Worm (Caenorhabditis elegans) whole organism, late embryonic: ENCODE results near the gene cfz-2.

Experiments used
- C08G9.2 ChIP-seq: sonication (generic microtip); optimal IDR thresholded peaks from 2 replicates; lab custom pipeline; 2016; ENCODE audit warnings: mild to moderate bottlenecking, missing genetic modification characterization, moderate library complexity, missing compliant biosample characterization
- F13H6.1 ChIP-seq: sonication (generic microtip); optimal IDR thresholded peaks from 2 replicates; lab custom pipeline; 2016; ENCODE audit warnings: missing genetic modification characterization, missing compliant biosample characterization
- K02D7.2 ChIP-seq: sonication (generic microtip); optimal IDR thresholded peaks from 2 replicates; lab custom pipeline; 2017; ENCODE audit warnings: mild to moderate bottlenecking, missing genetic modification characterization, missing compliant biosample characterization
- ahr-1 ChIP-seq: sonication (generic microtip); optimal IDR thresholded peaks from 2 replicates; lab custom pipeline; 2016; ENCODE audit warnings: missing genetic modification characterization, missing compliant biosample characterization
- ama-1 ChIP-seq: fragments of 150-350 bp; optimal IDR thresholded peaks from 2 replicates; lab custom pipeline; 2014
- ceh-18 ChIP-seq: sonication (generic microtip); optimal IDR thresholded peaks from 2 replicates; lab custom pipeline; 2016; ENCODE audit warnings: missing genetic modification characterization, missing compliant biosample characterization
- ceh-19 ChIP-seq: fragments of 200-800 bp; sonication (Bioruptor generic); optimal IDR thresholded peaks from 2 replicates; lab custom pipeline; 2018; ENCODE audit warnings: mild to moderate bottlenecking, missing genetic modification characterization, missing compliant biosample characterization
- ceh-30 ChIP-seq: fragments of 150-350 bp; optimal IDR thresholded peaks from 2 replicates; lab custom pipeline; 2014; ENCODE audit warnings: missing biosample characterization, missing genetic modification characterization
- ceh-31 ChIP-seq: sonication (generic microtip); optimal IDR thresholded peaks from 2 replicates; lab custom pipeline; 2016; ENCODE audit warnings: missing genetic modification characterization, missing compliant biosample characterization
- ceh-48 ChIP-seq: sonication (generic microtip); optimal IDR thresholded peaks from 2 replicates; lab custom pipeline; 2016; ENCODE audit warnings: missing genetic modification characterization, inconsistent platforms, missing compliant biosample characterization
- ceh-9 ChIP-seq: sonication (generic microtip); optimal IDR thresholded peaks from 2 replicates; lab custom pipeline; 2016; ENCODE audit warnings: mild to moderate bottlenecking, missing genetic modification characterization, inconsistent platforms, missing compliant biosample characterization
- che-1 ChIP-seq: sonication (generic microtip); optimal IDR thresholded peaks from 2 replicates; lab custom pipeline; 2016; ENCODE audit warnings: mild to moderate bottlenecking, missing genetic modification characterization, missing compliant biosample characterization
- dmd-4 ChIP-seq: sonication (generic microtip); optimal IDR thresholded peaks from 2 replicates; lab custom pipeline; 2016; ENCODE audit warnings: borderline replicate concordance, missing genetic modification characterization, missing compliant biosample characterization
- dve-1 ChIP-seq: sonication (generic microtip); optimal IDR thresholded peaks from 2 replicates; lab custom pipeline; 2017; ENCODE audit warnings: antibody characterized with exemption, mild to moderate bottlenecking, missing genetic modification characterization, missing compliant biosample characterization
- ets-4 ChIP-seq: sonication (generic microtip); optimal IDR thresholded peaks from 2 replicates; lab custom pipeline; 2016; ENCODE audit warnings: missing genetic modification characterization, missing compliant biosample characterization
- fax-1 ChIP-seq: sonication (generic microtip); optimal IDR thresholded peaks from 2 replicates; lab custom pipeline; 2016; ENCODE audit warnings: missing genotype, missing genetic modification characterization, missing compliant biosample characterization
- fkh-10 ChIP-seq: fragments of 150-350 bp; optimal IDR thresholded peaks from 2 replicates; lab custom pipeline; 2014; ENCODE audit warnings: missing biosample characterization, missing genetic modification reagents, missing genetic modification characterization
- fkh-6 ChIP-seq: sonication (generic microtip); optimal IDR thresholded peaks from 2 replicates; lab custom pipeline; 2016; ENCODE audit warnings: missing genetic modification characterization, missing compliant biosample characterization
- hlh-15 ChIP-seq: sonication (generic microtip); optimal IDR thresholded peaks from 2 replicates; lab custom pipeline; 2016; ENCODE audit warnings: missing genetic modification characterization, missing compliant biosample characterization
- hlh-8 ChIP-seq: sonication (generic microtip); optimal IDR thresholded peaks from 2 replicates; lab custom pipeline; 2016; ENCODE audit warnings: missing genotype, missing genetic modification characterization, missing compliant biosample characterization
- lim-6 ChIP-seq: sonication (generic microtip); optimal IDR thresholded peaks from 2 replicates; lab custom pipeline; 2016; ENCODE audit warnings: missing genetic modification characterization, missing compliant biosample characterization
- mec-3 ChIP-seq: sonication (generic microtip); optimal IDR thresholded peaks from 2 replicates; lab custom pipeline; 2016; ENCODE audit warnings: borderline replicate concordance, missing genetic modification characterization, missing compliant biosample characterization
- nfya-1 ChIP-seq: sonication (generic microtip); optimal IDR thresholded peaks from 2 replicates; lab custom pipeline; 2017; ENCODE audit warnings: missing genetic modification characterization, mild to moderate bottlenecking, missing compliant biosample characterization, antibody characterized with exemption, moderate library complexity
- nhr-11 ChIP-seq: fragments of 150-350 bp; optimal IDR thresholded peaks from 2 replicates; lab custom pipeline; 2014; ENCODE audit warnings: missing biosample characterization, missing genetic modification characterization
- pat-9 ChIP-seq: fragments of 200-800 bp; sonication (Bioruptor generic); optimal IDR thresholded peaks from 2 replicates; lab custom pipeline; 2018; ENCODE audit warnings: mild to moderate bottlenecking, missing genetic modification characterization, moderate library complexity, missing compliant biosample characterization
- pha-4 ChIP-seq: fragments of 150-350 bp; optimal IDR thresholded peaks from 2 replicates; lab custom pipeline; 2018; ENCODE audit warnings: missing biosample characterization, missing genetic modification reagents, missing genetic modification characterization
- pqm-1 ChIP-seq: sonication (generic microtip); optimal IDR thresholded peaks from 2 replicates; lab custom pipeline; 2016; ENCODE audit warnings: missing genetic modification characterization, missing compliant biosample characterization
- pros-1 ChIP-seq: fragments of 150-350 bp; optimal IDR thresholded peaks from 2 replicates; lab custom pipeline; 2014; ENCODE audit warnings: missing biosample characterization, missing genetic modification reagents, missing genetic modification characterization
- sdc-2 ChIP-seq: sonication (generic microtip); optimal IDR thresholded peaks from 2 replicates; lab custom pipeline; 2016; ENCODE audit warnings: missing genotype, missing genetic modification characterization, missing compliant biosample characterization
- sox-2 ChIP-seq: fragments of 200-800 bp; sonication (Bioruptor generic); IDR thresholded peaks from 2 replicates; pipeline ENCODE4 v1.3.6; 2022; ENCODE audit warnings: missing genetic modification reagents, missing genetic modification characterization, missing compliant biosample characterization
- syd-9 ChIP-seq: sonication (generic microtip); optimal IDR thresholded peaks from 2 replicates; lab custom pipeline; 2016; ENCODE audit warnings: mild to moderate bottlenecking, missing genetic modification characterization, moderate library complexity, missing compliant biosample characterization
- unc-3 ChIP-seq, 2 experiments: fragments of 200-800 bp in 1 of 2; sonication (Bioruptor generic) in 1 of 2; sonication (generic microtip) in 1 of 2; conservative IDR thresholded peaks in 1 of 2; optimal IDR thresholded peaks in 1 of 2; 2 replicates each; pipeline versions ENCODE4 v1.3.6 to Lab custom; 2016 to 2022; ENCODE audit warnings: missing compliant biosample characterization in 2 of 2, missing genetic modification characterization in 2 of 2, missing genetic modification reagents in 1 of 2
- unc-42 ChIP-seq: sonication (generic microtip); optimal IDR thresholded peaks from 2 replicates; lab custom pipeline; 2016; ENCODE audit warnings: missing genotype, missing genetic modification characterization, missing compliant biosample characterization
- unc-55 ChIP-seq: sonication (generic microtip); optimal IDR thresholded peaks from 2 replicates; lab custom pipeline; 2017; ENCODE audit warnings: missing biosample characterization, missing genetic modification reagents, missing genetic modification characterization
- ztf-16 ChIP-seq: sonication (generic microtip); optimal IDR thresholded peaks from 2 replicates; lab custom pipeline; 2017; ENCODE audit warnings: missing genetic modification characterization, missing compliant biosample characterization

cfz-2 gene

DNA sequence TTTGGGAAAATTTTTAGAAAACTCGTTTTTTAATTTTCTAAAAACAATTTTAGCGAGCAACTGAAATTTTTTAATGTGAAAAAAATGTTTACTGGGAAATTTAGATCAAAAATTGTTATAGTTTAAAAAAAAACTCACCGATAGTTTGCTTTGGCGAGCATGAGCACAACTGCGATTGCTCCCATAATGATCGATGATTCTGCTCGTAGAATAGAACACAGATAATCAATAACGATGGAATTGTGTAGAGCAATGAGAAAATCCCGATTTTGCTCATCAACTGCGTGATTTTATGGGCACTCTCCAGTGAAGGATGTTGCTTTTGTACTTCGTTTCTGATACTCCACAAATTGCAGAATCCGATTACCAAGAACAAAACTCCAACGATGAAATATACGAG lies 2.1 kb downstream of the cfz-2 start:
- TF ChIP-seq hlh-15 (tag; lab: Kevin White, UChicago) = no peak
- no peak for TF ChIP-seq unc-55 (GFP tag; lab: Kevin White, UChicago)
- no peak for TF ChIP-seq C08G9.2 (tag; lab: Kevin White, UChicago)
- no peak for TF ChIP-seq ahr-1 (tag; lab: Kevin White, UChicago)
- TF ChIP-seq lim-6 (tag; lab: Kevin White, UChicago) = no peak
- no peak for TF ChIP-seq nfya-1 (tag; lab: Kevin White, UChicago)
- TF ChIP-seq hlh-8 (tag; lab: Kevin White, UChicago) = no peak
- TF ChIP-seq syd-9 (tag; lab: Kevin White, UChicago) = no peak
- TF ChIP-seq pha-4 (tag; lab: Kevin White, UChicago) = no peak
- TF ChIP-seq fkh-6 (tag; lab: Kevin White, UChicago) = no peak
- no peak for TF ChIP-seq unc-42 (tag; lab: Kevin White, UChicago)
- TF ChIP-seq mec-3 (tag; lab: Kevin White, UChicago) = no peak
- TF ChIP-seq fax-1 (tag; lab: Kevin White, UChicago) = no peak
- TF ChIP-seq sox-2 (GFP tag; lab: Robert Waterston, UW) = no peak
- TF ChIP-seq ceh-30 = no peak
- no peak for TF ChIP-seq unc-3 (GFP tag; conservative IDR thresholded peaks at IDR 0.05; lab: Robert Waterston, UW)
- no peak for TF ChIP-seq unc-3 (tag; optimal IDR thresholded peaks at IDR 0.05; lab: Kevin White, UChicago)
- no peak for TF ChIP-seq F13H6.1
- no peak for TF ChIP-seq ceh-31 (tag; lab: Kevin White, UChicago)
- TF ChIP-seq ama-1 (lab: Kevin White, UChicago) = no peak

DNA sequence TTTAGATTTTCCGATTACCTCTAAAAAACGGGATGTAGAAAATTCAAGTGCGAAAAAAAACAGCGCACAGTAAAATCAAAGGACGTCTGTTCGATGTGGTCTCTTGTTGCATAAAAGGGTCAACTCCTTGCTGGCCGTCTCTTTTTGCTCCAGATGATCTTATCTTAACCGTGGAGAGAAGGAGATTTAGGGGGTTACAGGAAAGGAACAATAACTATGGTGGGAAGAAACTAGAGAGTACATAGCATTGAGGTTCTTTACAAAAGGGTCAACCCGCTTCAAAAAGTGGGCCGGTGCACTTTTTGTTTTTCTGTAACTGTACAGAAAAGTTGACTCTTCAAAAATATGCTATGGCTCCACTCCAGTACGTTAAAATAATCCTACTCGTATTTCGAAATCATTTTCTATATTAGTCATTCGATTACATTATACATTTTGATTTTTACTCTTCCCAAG lies 13.1 kb downstream of the cfz-2 start, which contains the start of the genes T20D4.19 and srj-9:
Gene T20D4.19, minus strand, starts transcription at position 101 of the 456 bp plus-strand sequence.
Gene srj-9, plus strand, starts transcription at position 406 of the 456 bp plus-strand sequence.
- no peak for TF ChIP-seq pqm-1 (tag; lab: Kevin White, UChicago)
- TF ChIP-seq pros-1 (tag; lab: Kevin White, UChicago) = no peak
- TF ChIP-seq F13H6.1 = no peak
- no peak for TF ChIP-seq dmd-4 (tag; lab: Kevin White, UChicago)
- no peak for TF ChIP-seq ets-4
- TF ChIP-seq sdc-2 (tag; lab: Kevin White, UChicago) = no peak
- TF ChIP-seq che-1 = no peak
- no peak for TF ChIP-seq fax-1 (tag; lab: Kevin White, UChicago)
- TF ChIP-seq ama-1 (lab: Kevin White, UChicago) = no peak
- no peak for TF ChIP-seq pha-4 (tag; lab: Kevin White, UChicago)
- no peak for TF ChIP-seq ceh-19 (GFP tag; lab: Kevin White, UChicago)
- no peak for TF ChIP-seq syd-9 (tag; lab: Kevin White, UChicago)
- TF ChIP-seq pat-9 (tag; lab: Kevin White, UChicago) = no peak
- TF ChIP-seq, all 69 proteins: peak for 0

DNA sequence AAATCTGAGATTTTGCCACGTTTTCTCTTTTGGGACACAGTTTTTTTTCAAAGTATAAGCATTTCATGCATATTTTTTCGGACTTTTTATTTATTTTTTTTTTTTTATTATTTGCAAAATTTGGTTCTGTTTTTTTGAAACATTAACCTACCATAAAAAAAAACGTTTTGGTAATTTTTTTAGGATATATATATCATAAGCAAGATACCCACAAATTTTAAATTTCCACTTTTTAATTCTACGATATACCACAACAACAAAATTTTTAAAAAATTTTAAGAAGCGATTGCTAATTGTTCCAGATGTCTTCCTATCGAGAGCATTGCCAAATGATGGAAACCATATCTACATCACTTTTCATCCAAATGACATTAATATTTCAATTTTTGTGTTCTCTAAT lies 16.0 kb downstream of the cfz-2 start, which contains the start of gene srab-20:
Gene srab-20, plus strand, starts transcription at position 301 of the 400 bp plus-strand sequence.
- TF ChIP-seq nhr-11 (tag; lab: Kevin White, UChicago) (no peak), ceh-9 (tag; lab: Kevin White, UChicago) (no peak), ceh-48 (no peak), sdc-2 (tag; lab: Kevin White, UChicago) (no peak), unc-55 (GFP tag; lab: Kevin White, UChicago) (no peak), pqm-1 (tag; lab: Kevin White, UChicago) (no peak), K02D7.2 (tag; lab: Kevin White, UChicago) (no peak), ztf-16 (no peak), ahr-1 (tag; lab: Kevin White, UChicago) (no peak), pha-4 (tag; lab: Kevin White, UChicago) (no peak), nfya-1 (tag; lab: Kevin White, UChicago) (no peak), dmd-4 (tag; lab: Kevin White, UChicago) (no peak), ceh-18 (tag; lab: Kevin White, UChicago) (no peak), ets-4 (no peak), dve-1 (tag; lab: Kevin White, UChicago) (no peak), fkh-10 (GFP tag; lab: Kevin White, UChicago) (no peak)
